Worm (Caenorhabditis elegans) whole organism, L2 larva: ENCODE results near the gene let-754.

Experiments
- C34F6.9 ChIP-seq: fragments of 150-350 bp; optimal IDR thresholded peaks from 2 replicates; lab custom pipeline; 2014; ENCODE audit warnings: missing biosample characterization, missing genetic modification characterization
- F13H6.1 ChIP-seq: sonication (generic microtip); optimal IDR thresholded peaks from 2 replicates; lab custom pipeline; 2016; ENCODE audit warnings: missing genetic modification characterization, missing compliant biosample characterization
- Y55F3AM.14 ChIP-seq: fragments of 200-800 bp; sonication (Bioruptor generic); optimal IDR thresholded peaks from 2 replicates; lab custom pipeline; 2018; ENCODE audit warnings: mild to moderate bottlenecking, missing genetic modification characterization, missing compliant biosample characterization
- ZK546.5 ChIP-seq: sonication (generic microtip); optimal IDR thresholded peaks from 2 replicates; lab custom pipeline; 2017; ENCODE audit warnings: missing biosample characterization, missing genetic modification characterization
- alr-1 ChIP-seq: fragments of 150-350 bp; optimal IDR thresholded peaks from 2 replicates; lab custom pipeline; 2014; ENCODE audit warnings: missing biosample characterization, missing genetic modification characterization
- aly-2 ChIP-seq: fragments of 150-350 bp; optimal IDR thresholded peaks from 2 replicates; lab custom pipeline; 2014; ENCODE audit warnings: missing biosample characterization, missing genetic modification characterization
- ama-1 ChIP-seq: fragments of 150-350 bp; optimal IDR thresholded peaks from 2 replicates; lab custom pipeline; 2018; ENCODE audit warnings: inconsistent platforms
- blmp-1 ChIP-seq: sonication (generic microtip); optimal IDR thresholded peaks from 2 replicates; lab custom pipeline; 2017; ENCODE audit warnings: missing genetic modification characterization, mild to moderate bottlenecking, missing compliant biosample characterization, antibody characterized with exemption, moderate library complexity; ENCODE audit not compliant: insufficient read depth
- ceh-16 ChIP-seq: fragments of 150-350 bp; optimal IDR thresholded peaks from 2 replicates; lab custom pipeline; 2014; ENCODE audit warnings: missing biosample characterization, missing genetic modification characterization
- crh-2 ChIP-seq: sonication (generic microtip); optimal IDR thresholded peaks from 2 replicates; lab custom pipeline; 2017; ENCODE audit warnings: missing biosample characterization, missing genetic modification characterization
- dmd-4 ChIP-seq: sonication (generic microtip); optimal IDR thresholded peaks from 2 replicates; lab custom pipeline; 2017; ENCODE audit warnings: missing biosample characterization, missing genetic modification characterization
- egl-27 ChIP-seq: sonication (generic microtip); optimal IDR thresholded peaks from 3 replicates; lab custom pipeline; 2017; ENCODE audit warnings: missing biosample characterization, missing genetic modification reagents, missing genetic modification characterization
- elt-1 ChIP-seq: fragments of 150-350 bp; optimal IDR thresholded peaks from 2 replicates; lab custom pipeline; 2014; ENCODE audit warnings: missing biosample characterization, missing genetic modification characterization
- elt-3 ChIP-seq: sonication (generic microtip); optimal IDR thresholded peaks from 2 replicates; lab custom pipeline; 2017; ENCODE audit warnings: missing biosample characterization, missing genetic modification characterization
- fos-1 ChIP-seq: fragments of 150-350 bp; optimal IDR thresholded peaks from 2 replicates; lab custom pipeline; 2014; ENCODE audit warnings: missing biosample characterization, missing genetic modification characterization
- gmeb-1 ChIP-seq: fragments of 150-350 bp; optimal IDR thresholded peaks from 2 replicates; lab custom pipeline; 2014; ENCODE audit warnings: missing biosample characterization, missing genetic modification characterization
- lin-13 ChIP-seq: fragments of 150-350 bp; optimal IDR thresholded peaks from 2 replicates; lab custom pipeline; 2014; ENCODE audit warnings: missing biosample characterization, missing genetic modification reagents, missing genetic modification characterization
- lin-39 ChIP-seq: fragments of 150-350 bp; optimal IDR thresholded peaks from 2 replicates; lab custom pipeline; 2014; ENCODE audit warnings: missing biosample characterization, missing genetic modification reagents, missing genetic modification characterization
- mab-5 ChIP-seq: fragments of 150-350 bp; optimal IDR thresholded peaks from 2 replicates; lab custom pipeline; 2014; ENCODE audit warnings: missing biosample characterization, missing genetic modification characterization
- nhr-10 ChIP-seq: sonication (generic microtip); optimal IDR thresholded peaks from 2 replicates; lab custom pipeline; 2017; ENCODE audit warnings: missing biosample characterization, missing genetic modification characterization
- nhr-11 ChIP-seq: fragments of 150-350 bp; optimal IDR thresholded peaks from 2 replicates; lab custom pipeline; 2014; ENCODE audit warnings: missing biosample characterization, missing genetic modification characterization
- nhr-12 ChIP-seq: fragments of 150-350 bp; optimal IDR thresholded peaks from 2 replicates; lab custom pipeline; 2014; ENCODE audit warnings: missing biosample characterization, missing genetic modification characterization
- nhr-129 ChIP-seq: fragments of 150-350 bp; optimal IDR thresholded peaks from 2 replicates; lab custom pipeline; 2014; ENCODE audit warnings: missing biosample characterization, missing genetic modification characterization
- nhr-21 ChIP-seq: fragments of 150-350 bp; optimal IDR thresholded peaks from 2 replicates; lab custom pipeline; 2014; ENCODE audit warnings: missing biosample characterization, missing genetic modification characterization
- nhr-23 ChIP-seq: fragments of 150-350 bp; optimal IDR thresholded peaks from 2 replicates; lab custom pipeline; 2014; ENCODE audit warnings: missing biosample characterization, missing genetic modification reagents, missing genetic modification characterization
- nhr-25 ChIP-seq: fragments of 150-350 bp; sonication (generic microtip); optimal IDR thresholded peaks from 3 replicates; lab custom pipeline; 2014; ENCODE audit warnings: missing biosample characterization, missing genetic modification characterization
- nhr-77 ChIP-seq: fragments of 150-350 bp; optimal IDR thresholded peaks from 2 replicates; lab custom pipeline; 2014; ENCODE audit warnings: missing biosample characterization, missing genetic modification characterization
- peb-1 ChIP-seq: fragments of 150-350 bp; optimal IDR thresholded peaks from 2 replicates; lab custom pipeline; 2014; ENCODE audit warnings: missing biosample characterization, missing genetic modification characterization
- skn-1 ChIP-seq: sonication (generic microtip); optimal IDR thresholded peaks from 2 replicates; lab custom pipeline; 2017; ENCODE audit warnings: missing biosample characterization, missing genetic modification characterization
- sma-3 ChIP-seq: sonication (generic microtip); optimal IDR thresholded peaks from 2 replicates; lab custom pipeline; 2016; ENCODE audit warnings: missing genetic modification reagents, missing genetic modification characterization, missing compliant biosample characterization
- sma-9 ChIP-seq, 2 experiments: fragments of 150-350 bp in 1 of 2; sonication (generic microtip) in 1 of 2; optimal IDR thresholded peaks; 2 replicates each; lab custom pipeline; 2014 to 2016; ENCODE audit warnings: missing genetic modification characterization in 2 of 2, mild to moderate bottlenecking in 1 of 2, missing biosample characterization in 1 of 2, missing compliant biosample characterization in 1 of 2, missing genetic modification reagents in 1 of 2, moderate library complexity in 1 of 2
- snpc-4 ChIP-seq: fragments of 150-350 bp; optimal IDR thresholded peaks from 2 replicates; lab custom pipeline; 2014; ENCODE audit warnings: missing biosample characterization, missing genetic modification characterization
- unc-39 ChIP-seq: fragments of 150-350 bp; optimal IDR thresholded peaks from 2 replicates; lab custom pipeline; 2014; ENCODE audit warnings: missing biosample characterization, missing genetic modification characterization
- unc-55 ChIP-seq: fragments of 150-350 bp; sonication (generic microtip); optimal IDR thresholded peaks from 3 replicates; lab custom pipeline; 2014; ENCODE audit warnings: missing biosample characterization, missing genetic modification reagents, missing genetic modification characterization
- unc-62 ChIP-seq: fragments of 150-350 bp; optimal IDR thresholded peaks from 2 replicates; lab custom pipeline; 2014; ENCODE audit warnings: missing biosample characterization, missing genetic modification reagents, missing genetic modification characterization
- zag-1 ChIP-seq: fragments of 150-350 bp; optimal IDR thresholded peaks from 2 replicates; lab custom pipeline; 2014; ENCODE audit warnings: missing biosample characterization, missing genetic modification characterization
- ztf-1 ChIP-seq: fragments of 200-800 bp; sonication (Bioruptor generic); conservative IDR thresholded peaks from 2 replicates; pipeline ENCODE4 v1.3.6; 2022; ENCODE audit warnings: missing genetic modification characterization, missing compliant biosample characterization
- ztf-11 ChIP-seq: sonication (generic microtip); optimal IDR thresholded peaks from 2 replicates; lab custom pipeline; 2017; ENCODE audit warnings: missing biosample characterization, missing genetic modification characterization

The let-754 gene

ce11 chrIII:7950447-7950846 is 2.7 kb downstream of the let-754 start:
- TF ChIP-seq ama-1 (lab: Kevin White, UChicago) (peak; percentile 76), dmd-4 (tag; lab: Kevin White, UChicago) (no peak)
- TF ChIP-seq, all 48 proteins: peak for 1

DNA sequence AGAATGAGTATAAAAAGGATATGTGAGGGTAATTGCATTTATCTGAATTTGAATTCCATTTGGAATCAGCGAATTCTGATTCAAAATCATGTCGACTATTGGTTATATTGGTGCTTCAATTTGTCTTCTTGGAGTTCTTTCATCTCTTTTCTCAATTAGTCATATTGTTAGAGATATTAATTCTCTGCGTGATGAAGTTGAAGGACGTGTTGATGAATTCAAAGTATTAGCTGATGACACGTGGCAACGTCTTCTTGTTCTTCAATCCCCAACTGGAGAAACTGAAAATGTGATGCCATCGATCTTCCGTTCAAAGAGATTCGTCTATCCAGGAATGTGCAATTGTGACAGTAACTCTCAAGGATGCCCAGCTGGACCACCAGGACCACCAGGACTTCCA is 4.3 kb downstream of the let-754 start, which contains the start of gene col-90:
col-90 (plus strand) TSS at position 37 of the 400 bp plus-strand sequence.
- peak; percentile 59 for TF ChIP-seq ama-1 (lab: Kevin White, UChicago)
- TF ChIP-seq egl-27: no peak
- TF ChIP-seq, all 48 proteins: peak for 1

DNA sequence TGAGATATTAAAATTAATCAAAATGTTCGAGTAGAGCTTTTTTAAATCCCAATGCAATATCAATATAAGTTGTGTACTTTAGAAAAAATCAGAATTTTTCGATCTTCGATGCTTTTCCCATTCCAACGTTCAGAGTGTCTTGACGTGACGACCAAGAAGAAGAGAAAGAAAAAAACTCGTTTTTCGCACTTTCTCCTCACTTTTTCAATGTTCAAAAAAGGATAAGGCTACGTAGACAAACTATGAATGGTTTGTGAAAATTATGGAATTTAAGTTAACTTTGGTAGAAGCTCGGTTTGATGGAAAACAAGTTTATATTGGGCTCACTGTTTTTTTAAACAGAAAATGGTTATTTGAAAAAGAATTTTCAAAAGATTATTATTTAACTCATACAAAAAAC is 5.4 kb downstream of the let-754 start:
- TF ChIP-seq blmp-1 (tag; lab: Kevin White, UChicago) (no peak), unc-55 (no peak), sma-9 (GFP tag; optimal IDR thresholded peaks at IDR 0.05; lab: Kevin White, UChicago) (no peak), sma-9 (tag; optimal IDR thresholded peaks at IDR 0.05; lab: Kevin White, UChicago) (no peak), zag-1 (tag; lab: Kevin White, UChicago) (no peak), skn-1 (no peak), dmd-4 (tag; lab: Kevin White, UChicago) (no peak), C34F6.9 (tag; lab: Kevin White, UChicago) (no peak), F13H6.1 (no peak), ama-1 (lab: Kevin White, UChicago) (no peak), nhr-10 (tag; lab: Kevin White, UChicago) (no peak), nhr-12 (no peak), fos-1 (tag; lab: Kevin White, UChicago) (no peak), elt-1 (tag; lab: Kevin White, UChicago) (no peak), sma-3 (GFP tag; lab: Kevin White, UChicago) (no peak)
- TF ChIP-seq, all 48 proteins: peak for 0

- TF ChIP-seq blmp-1 (tag; lab: Kevin White, UChicago): no peak
- no peak for TF ChIP-seq lin-13 (GFP tag; lab: Kevin White, UChicago)
- TF ChIP-seq nhr-129 (tag; lab: Kevin White, UChicago): peak; percentile 31
- TF ChIP-seq snpc-4 (tag; lab: Kevin White, UChicago): no peak
- no peak for TF ChIP-seq nhr-25 (tag; lab: Kevin White, UChicago)
- TF ChIP-seq crh-2 (tag; lab: Kevin White, UChicago): peak; percentile 8
- TF ChIP-seq fos-1 (tag; lab: Kevin White, UChicago): peak; percentile 26
- no peak for TF ChIP-seq unc-62 (GFP tag; lab: Kevin White, UChicago)
- no peak for TF ChIP-seq lin-39 (tag; lab: Kevin White, UChicago)
- no peak for TF ChIP-seq ztf-11 (tag; lab: Kevin White, UChicago)
- TF ChIP-seq Y55F3AM.14 (GFP tag; lab: Kevin White, UChicago): no peak
- no peak for TF ChIP-seq peb-1 (tag; lab: Kevin White, UChicago)
- TF ChIP-seq egl-27: no peak
- TF ChIP-seq sma-9 (GFP tag; optimal IDR thresholded peaks at IDR 0.05; lab: Kevin White, UChicago): no peak
- no peak for TF ChIP-seq sma-9 (tag; optimal IDR thresholded peaks at IDR 0.05; lab: Kevin White, UChicago)
- peak; percentile 6 for TF ChIP-seq gmeb-1 (tag; lab: Kevin White, UChicago)
- TF ChIP-seq unc-55: no peak
- TF ChIP-seq nhr-77 (tag; lab: Kevin White, UChicago): no peak
Measured at ce11 chrIII:7946968-7947491, 6.1 kb downstream of the let-754 start, which contains the start of gene gsto-1. Gene gsto-1, minus strand, starts transcription at chrIII:7947018.

DNA sequence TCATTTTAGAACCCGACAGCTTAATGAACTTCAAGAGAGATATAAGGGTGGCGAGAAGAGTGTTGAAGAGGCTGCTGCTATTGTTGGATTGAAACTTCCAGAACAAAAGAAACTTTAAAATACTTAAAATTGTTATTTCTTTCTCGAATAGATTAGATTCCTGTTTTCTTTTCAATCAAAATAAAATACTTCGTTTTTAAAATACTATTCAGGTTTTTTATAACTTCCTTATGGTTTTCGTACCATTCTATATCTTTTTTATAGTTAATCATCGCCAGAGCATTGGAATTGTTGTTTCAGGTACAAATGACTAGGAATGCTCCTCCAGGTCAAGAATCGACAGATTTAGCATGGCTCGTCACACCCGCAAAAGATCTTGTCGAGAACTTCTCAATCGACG is 11.7 kb downstream of the let-754 start, which contains the start of gene kle-2:
kle-2 (plus strand) TSS at position 301 of the 400 bp plus-strand sequence.
- TF ChIP-seq elt-3 (tag; lab: Kevin White, UChicago) (no peak), egl-27 (no peak), unc-55 (no peak), skn-1 (no peak), nhr-12 (no peak), aly-2 (no peak), zag-1 (tag; lab: Kevin White, UChicago) (no peak)

DNA sequence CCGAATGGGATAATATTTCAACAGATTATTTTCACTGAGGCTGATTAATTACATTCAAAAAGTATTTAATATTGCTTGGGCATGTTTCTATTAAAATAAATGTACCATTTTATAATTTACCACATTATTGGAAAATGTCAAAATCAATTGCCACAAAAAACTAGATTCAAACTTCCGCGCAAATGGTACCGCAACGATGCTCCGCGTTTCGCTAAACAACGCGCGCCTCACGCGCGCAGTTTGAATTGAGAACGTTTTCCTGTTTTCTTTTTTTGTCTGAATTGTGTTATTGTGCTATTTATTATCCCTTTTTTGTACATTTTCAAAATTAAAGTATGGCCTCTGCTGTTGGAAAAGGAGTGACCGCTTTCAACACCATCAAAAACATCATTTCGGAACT is 12.3 kb downstream of the let-754 start, which contains the start of gene C29E4.12:
C29E4.12 (plus strand) TSS at position 333 of the 400 bp plus-strand sequence.
- TF ChIP-seq nhr-21 (tag; lab: Kevin White, UChicago) (peak; percentile 42), elt-3 (tag; lab: Kevin White, UChicago) (no peak), snpc-4 (tag; lab: Kevin White, UChicago) (no peak), nhr-23 (tag; lab: Kevin White, UChicago) (no peak), dmd-4 (tag; lab: Kevin White, UChicago) (no peak), zag-1 (tag; lab: Kevin White, UChicago) (no peak), nhr-10 (tag; lab: Kevin White, UChicago) (no peak), lin-13 (GFP tag; lab: Kevin White, UChicago) (peak; percentile 68), lin-39 (tag; lab: Kevin White, UChicago) (no peak), fos-1 (tag; lab: Kevin White, UChicago) (no peak), ztf-1 (GFP tag; lab: Robert Waterston, UW) (no peak), blmp-1 (tag; lab: Kevin White, UChicago) (no peak), unc-62 (GFP tag; lab: Kevin White, UChicago) (no peak), nhr-11 (no peak), C34F6.9 (tag; lab: Kevin White, UChicago) (peak; percentile 81), ceh-16 (no peak), unc-39 (tag; lab: Kevin White, UChicago) (no peak), mab-5 (tag; lab: Kevin White, UChicago) (peak; percentile 56), ZK546.5 (tag; lab: Kevin White, UChicago) (no peak), ama-1 (lab: Kevin White, UChicago) (peak; percentile 31), unc-55 (peak; percentile 86), nhr-129 (tag; lab: Kevin White, UChicago) (peak; percentile 64), nhr-12 (no peak), F13H6.1 (peak; percentile 46), alr-1 (no peak), egl-27 (no peak)
